Worm (Caenorhabditis elegans) whole organism, mixed stage, embryonic: ENCODE measurements around the gene aat-4.

Source experiments
- blmp-1 ChIP-seq: fragments of 150-350 bp; optimal IDR thresholded peaks from 2 replicates; lab custom pipeline; 2014; ENCODE audit warnings: missing biosample characterization, missing genetic modification characterization
- ces-1 ChIP-seq: fragments of 150-350 bp; optimal IDR thresholded peaks from 2 replicates; lab custom pipeline; 2014; ENCODE audit warnings: missing biosample characterization, missing genetic modification reagents, missing genetic modification characterization
- elt-1 ChIP-seq: sonication (generic microtip); optimal IDR thresholded peaks from 2 replicates; lab custom pipeline; 2017; ENCODE audit warnings: missing genetic modification characterization, mild to moderate bottlenecking, missing compliant biosample characterization, antibody characterized with exemption, moderate library complexity, borderline replicate concordance; ENCODE audit not compliant: insufficient read depth
- lin-13 ChIP-seq: fragments of 150-350 bp; optimal IDR thresholded peaks from 2 replicates; lab custom pipeline; 2014; ENCODE audit warnings: missing biosample characterization, missing genetic modification characterization
- lin-32 ChIP-seq: fragments of 200-800 bp; sonication (Bioruptor generic); optimal IDR thresholded peaks from 2 replicates; lab custom pipeline; 2018; ENCODE audit warnings: mild to moderate bottlenecking, missing genetic modification characterization, missing compliant biosample characterization
- lsy-2 ChIP-seq: fragments of 150-350 bp; optimal IDR thresholded peaks from 2 replicates; lab custom pipeline; 2014; ENCODE audit warnings: missing biosample characterization, missing genetic modification characterization
- mep-1 ChIP-seq: fragments of 150-350 bp; optimal IDR thresholded peaks from 2 replicates; lab custom pipeline; 2017; ENCODE audit warnings: missing biosample characterization, missing genetic modification reagents, missing genetic modification characterization, inconsistent platforms
- nhr-28 ChIP-seq: fragments of 150-350 bp; optimal IDR thresholded peaks from 2 replicates; lab custom pipeline; 2014; ENCODE audit warnings: missing biosample characterization, missing genetic modification characterization
- pha-4 ChIP-seq: fragments of 150-350 bp; optimal IDR thresholded peaks from 2 replicates; lab custom pipeline; 2018; ENCODE audit warnings: missing biosample characterization, missing genetic modification reagents, missing genetic modification characterization
- snpc-4 ChIP-seq: fragments of 150-350 bp; optimal IDR thresholded peaks from 2 replicates; lab custom pipeline; 2014; ENCODE audit warnings: missing biosample characterization, missing genetic modification characterization
- zip-8 ChIP-seq: fragments of 150-350 bp; optimal IDR thresholded peaks from 2 replicates; lab custom pipeline; 2014; ENCODE audit warnings: missing biosample characterization, missing genetic modification characterization
- ztf-11 ChIP-seq: fragments of 150-350 bp; optimal IDR thresholded peaks from 2 replicates; lab custom pipeline; 2014; ENCODE audit warnings: missing biosample characterization, missing genetic modification characterization

DNA sequence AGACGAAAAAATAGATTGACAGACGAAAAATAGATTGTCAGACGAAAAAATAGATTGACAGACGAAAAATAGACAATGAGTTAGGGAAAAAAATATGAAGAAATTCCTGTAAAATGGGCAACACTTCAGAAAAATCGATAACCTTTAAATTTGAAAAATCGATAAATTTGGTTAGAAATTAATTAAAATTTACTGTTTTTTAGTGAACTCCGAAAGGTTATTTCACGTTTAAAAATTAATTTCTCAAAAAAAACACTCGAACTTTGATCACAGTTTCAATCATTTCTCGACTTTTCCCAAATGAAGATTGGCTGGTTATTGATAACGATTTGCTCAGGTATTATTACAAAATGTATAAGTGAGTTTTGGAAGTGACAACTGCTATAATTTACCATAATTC, 31.9 kb upstream of the aat-4 start, which contains the start of gene csp-2:
- TF ChIP-seq elt-1 (tag; lab: Kevin White, UChicago), result no peak
- no peak for TF ChIP-seq ztf-11
- no peak for TF ChIP-seq ces-1
- TF ChIP-seq mep-1 (tag; lab: Kevin White, UChicago), result no peak
- no peak for TF ChIP-seq nhr-28
- no peak for TF ChIP-seq lin-32 (GFP tag; lab: Kevin White, UChicago)
- TF ChIP-seq lsy-2 (tag; lab: Kevin White, UChicago), result no peak
- no peak for TF ChIP-seq blmp-1
- TF ChIP-seq zip-8, result no peak
- no peak for TF ChIP-seq lin-13
- no peak for TF ChIP-seq snpc-4 (tag; lab: Kevin White, UChicago)
- no peak for TF ChIP-seq pha-4
